Worm (Caenorhabditis elegans) whole organism, mixed stage, embryonic: Measurements from ENCODE around the gene Y55B1BR.6.

ENCODE experiments used
- M03D4.4 ChIP-seq: sonication (generic microtip); optimal IDR thresholded peaks from 2 replicates; lab custom pipeline; 2017; ENCODE audit warnings: mild to moderate bottlenecking, missing genetic modification characterization, missing compliant biosample characterization
- blmp-1 ChIP-seq: fragments of 150-350 bp; optimal IDR thresholded peaks from 2 replicates; lab custom pipeline; 2014; ENCODE audit warnings: missing biosample characterization, missing genetic modification characterization
- elt-1 ChIP-seq: sonication (generic microtip); optimal IDR thresholded peaks from 2 replicates; lab custom pipeline; 2017; ENCODE audit warnings: missing genetic modification characterization, mild to moderate bottlenecking, missing compliant biosample characterization, antibody characterized with exemption, moderate library complexity, borderline replicate concordance; ENCODE audit not compliant: insufficient read depth
- lin-13 ChIP-seq: fragments of 150-350 bp; optimal IDR thresholded peaks from 2 replicates; lab custom pipeline; 2014; ENCODE audit warnings: missing biosample characterization, missing genetic modification characterization
- lin-32 ChIP-seq: fragments of 200-800 bp; sonication (Bioruptor generic); optimal IDR thresholded peaks from 2 replicates; lab custom pipeline; 2018; ENCODE audit warnings: mild to moderate bottlenecking, missing genetic modification characterization, missing compliant biosample characterization
- mab-5 ChIP-seq: fragments of 150-350 bp; optimal IDR thresholded peaks from 2 replicates; lab custom pipeline; 2014; ENCODE audit warnings: missing biosample characterization, missing genetic modification characterization
- mep-1 ChIP-seq: fragments of 150-350 bp; optimal IDR thresholded peaks from 2 replicates; lab custom pipeline; 2017; ENCODE audit warnings: missing biosample characterization, missing genetic modification reagents, missing genetic modification characterization, inconsistent platforms
- nhr-237 ChIP-seq: fragments of 150-350 bp; optimal IDR thresholded peaks from 2 replicates; lab custom pipeline; 2014; ENCODE audit warnings: missing biosample characterization, missing genetic modification characterization
- pha-4 ChIP-seq: fragments of 150-350 bp; optimal IDR thresholded peaks from 2 replicates; lab custom pipeline; 2018; ENCODE audit warnings: missing biosample characterization, missing genetic modification reagents, missing genetic modification characterization
- unc-62 ChIP-seq: fragments of 150-350 bp; optimal IDR thresholded peaks from 2 replicates; lab custom pipeline; 2014; ENCODE audit warnings: missing biosample characterization, missing genetic modification reagents, missing genetic modification characterization
- ztf-11 ChIP-seq: fragments of 150-350 bp; optimal IDR thresholded peaks from 2 replicates; lab custom pipeline; 2014; ENCODE audit warnings: missing biosample characterization, missing genetic modification characterization

ce11 chrIII:423875-424274 is 39.7 kb downstream of the Y55B1BR.6 start:
- TF ChIP-seq lin-13 (tag; lab: Kevin White, UChicago) (no peak), mab-5 (tag; lab: Kevin White, UChicago) (no peak), unc-62 (GFP tag; lab: Kevin White, UChicago) (no peak), nhr-237 (no peak), lin-32 (GFP tag; lab: Kevin White, UChicago) (no peak), mep-1 (tag; lab: Kevin White, UChicago) (no peak), pha-4 (tag; lab: Kevin White, UChicago) (no peak), elt-1 (tag; lab: Kevin White, UChicago) (no peak), blmp-1 (tag; lab: Kevin White, UChicago) (no peak), M03D4.4 (no peak), ztf-11 (no peak)
